Comparison of ENCODE assay signal across 1 fruit fly cellular context in the genomic region with DNA sequence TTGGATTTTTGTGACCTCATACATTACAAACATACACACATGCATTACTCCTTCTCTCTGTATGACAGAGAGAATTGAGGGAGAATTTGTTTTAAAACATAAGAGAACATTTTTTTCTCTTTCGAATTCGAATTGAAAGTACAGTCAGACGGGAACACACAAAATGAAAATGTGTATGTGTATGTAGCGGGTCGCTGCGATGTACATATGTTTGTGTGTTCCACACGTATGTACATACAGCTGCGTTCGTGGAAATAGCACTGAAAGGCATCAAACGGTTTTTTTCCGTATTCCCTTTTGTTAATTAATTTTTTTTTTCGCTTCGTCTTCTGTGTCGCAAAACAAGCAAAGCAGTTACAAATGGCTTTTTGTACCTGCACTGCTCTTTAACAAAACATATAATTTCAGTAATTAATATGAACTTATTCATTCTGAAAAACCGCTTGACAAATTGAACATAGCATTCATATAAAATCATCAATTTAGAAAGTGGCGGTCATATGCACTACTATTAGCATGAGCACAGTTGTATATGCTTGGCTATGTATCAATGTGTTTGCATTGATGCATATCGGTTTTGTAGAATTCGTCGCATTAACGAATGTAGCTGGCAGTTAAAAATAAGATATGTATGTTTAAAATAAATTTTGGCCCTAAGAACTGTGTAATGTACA.
TF ChIP-seq lines count a peak whose summit lies in the region.

No protein-coding gene starts in this region.

TF ChIP-seq in whole organism, embryonic, 481 proteins besides CTCF, POLR2A, EP300 and RAD21 (continued from another document and continues in another):
- TF ChIP-seq CG12155 (GFP tag; optimal IDR thresholded peaks at IDR 0.05; lab: Kevin White, UChicago) (peak; percentile 92), ash1 (GFP tag; optimal IDR thresholded peaks at IDR 0.05; lab: Kevin White, UChicago) (peak; percentile 87), CG17361 (GFP tag; IDR thresholded peaks at IDR 0.05; lab: Robert Waterston, UW) (peak; percentile 98), Ets65A (GFP tag; lab: Kevin White, UChicago) (peak; percentile 99), CG1024 (GFP tag; IDR thresholded peaks at IDR 0.05; lab: Robert Waterston, UW) (peak; percentile 61), H2.0 (GFP tag; IDR thresholded peaks at IDR 0.05; lab: Robert Waterston, UW) (peak; percentile 79), cas (GFP tag; IDR thresholded peaks at IDR 0.05; lab: Robert Waterston, UW) (peak; percentile 32; the same call in 1 of the 2 replicates), CG6272 (GFP tag; IDR thresholded peaks at IDR 0.05; lab: Robert Waterston, UW) (peak; percentile 84), Lim3 (GFP tag; IDR thresholded peaks at IDR 0.05; lab: Robert Waterston, UW) (peak; percentile 80), insv (GFP tag; optimal IDR thresholded peaks at IDR 0.05; lab: Kevin White, UChicago) (peak; percentile 18 to 77), CG17186 (GFP tag; optimal IDR thresholded peaks at IDR 0.05; lab: Kevin White, UChicago) (peak; percentile 82), PHDP (tag; optimal IDR thresholded peaks at IDR 0.05; lab: Kevin White, UChicago) (peak; percentile 96), sens-2 (GFP tag; IDR thresholded peaks at IDR 0.05; lab: Robert Waterston, UW) (peak; percentile 82), zfh1 (GFP tag; IDR thresholded peaks at IDR 0.05; lab: Robert Waterston, UW) (peak; percentile 92), CG12219 (GFP tag; optimal IDR thresholded peaks at IDR 0.05; lab: Kevin White, UChicago) (peak; percentile 96), corto (GFP tag; optimal IDR thresholded peaks at IDR 0.05; lab: Kevin White, UChicago) (peak; percentile 53), Hsf (GFP tag; optimal IDR thresholded peaks at IDR 0.05; lab: Kevin White, UChicago) (peak; percentile 96), ro (GFP tag; IDR thresholded peaks at IDR 0.05; lab: Robert Waterston, UW) (peak; percentile 82), phol (tag; optimal IDR thresholded peaks at IDR 0.05; lab: Kevin White, UChicago) (peak; percentile 97), Hand (GFP tag; optimal IDR thresholded peaks at IDR 0.05; lab: Kevin White, UChicago) (peak; percentile 96), zf30C (GFP tag; optimal IDR thresholded peaks at IDR 0.05; lab: Kevin White, UChicago) (peak; percentile 18), ERR (GFP tag; optimal IDR thresholded peaks at IDR 0.05; lab: Kevin White, UChicago) (peak; percentile 89), BEAF-32 (GFP tag; optimal IDR thresholded peaks at IDR 0.05; lab: Kevin White, UChicago) (peak; percentile 25), CG31224 (GFP tag; IDR thresholded peaks at IDR 0.05; lab: Robert Waterston, UW) (peak; percentile 88), Atf-2 (GFP tag; optimal IDR thresholded peaks at IDR 0.05; lab: Kevin White, UChicago) (peak; percentile 94), Ptx1 (GFP tag; IDR thresholded peaks at IDR 0.05; lab: Robert Waterston, UW) (peak; percentile 93), grn (GFP tag; optimal IDR thresholded peaks at IDR 0.05; lab: Kevin White, UChicago) (peak; percentile 91), so (GFP tag; IDR thresholded peaks at IDR 0.05; lab: Robert Waterston, UW) (peak; percentile 94), CG12942 (GFP tag; optimal IDR thresholded peaks at IDR 0.05; lab: Kevin White, UChicago) (peak; percentile 89), hkb (optimal IDR thresholded peaks at IDR 0.05; lab: Kevin White, UChicago) (no peak), hkb (GFP tag; IDR thresholded peaks at IDR 0.05; lab: Robert Waterston, UW) (peak; percentile 94), tin (GFP tag; optimal IDR thresholded peaks at IDR 0.05; lab: Kevin White, UChicago) (peak; percentile 93), CG10209 (GFP tag; optimal IDR thresholded peaks at IDR 0.05; lab: Kevin White, UChicago) (peak; percentile 97), CG11398 (GFP tag; optimal IDR thresholded peaks at IDR 0.05; lab: Kevin White, UChicago) (peak; percentile 94), CG9876 (GFP tag; optimal IDR thresholded peaks at IDR 0.05; lab: Kevin White, UChicago) (peak; percentile 91), fd102C (GFP tag; optimal IDR thresholded peaks at IDR 0.05; lab: Kevin White, UChicago) (peak; percentile 65), cwo (GFP tag; optimal IDR thresholded peaks at IDR 0.05; lab: Kevin White, UChicago) (peak; percentile 94), dpn (GFP tag; optimal IDR thresholded peaks at IDR 0.05; lab: Kevin White, UChicago) (peak; percentile 95 to 96), knrl (GFP tag; IDR thresholded peaks at IDR 0.05; lab: Robert Waterston, UW; ENCODE audit: partially characterized antibody) (no peak), esg (GFP tag; conservative IDR thresholded peaks at IDR 0.05; lab: Robert Waterston, UW) (peak; percentile 90), CG14667 (GFP tag; IDR thresholded peaks at IDR 0.05; lab: Robert Waterston, UW) (peak; percentile 85), sqz (GFP tag; optimal IDR thresholded peaks at IDR 0.05; lab: Kevin White, UChicago) (peak; percentile 95), CG11723 (GFP tag; optimal IDR thresholded peaks at IDR 0.05; lab: Kevin White, UChicago) (peak; percentile 94), Kr (GFP tag; optimal IDR thresholded peaks at IDR 0.05; lab: Kevin White, UChicago) (peak; percentile 62), vvl (GFP tag; IDR thresholded peaks at IDR 0.05; lab: Robert Waterston, UW) (peak; percentile 93), abd-A (tag; optimal IDR thresholded peaks at IDR 0.05; lab: Kevin White, UChicago) (peak; percentile 93), CG11093 (GFP tag; IDR thresholded peaks at IDR 0.05; lab: Robert Waterston, UW) (peak; percentile 93), exex (tag; optimal IDR thresholded peaks at IDR 0.05; lab: Kevin White, UChicago) (peak; percentile 89), zen2 (GFP tag; IDR thresholded peaks at IDR 0.05; lab: Robert Waterston, UW; ENCODE audit: partially characterized antibody) (no peak), CG31365 (tag; optimal IDR thresholded peaks at IDR 0.05; lab: Kevin White, UChicago) (peak; percentile 84), hbn (GFP tag; IDR thresholded peaks at IDR 0.05; lab: Robert Waterston, UW; ENCODE audit: partially characterized antibody) (no peak), Sox100B (GFP tag; optimal IDR thresholded peaks at IDR 0.05; lab: Kevin White, UChicago) (peak; percentile 98), CG16779 (GFP tag; IDR thresholded peaks at IDR 0.05; lab: Robert Waterston, UW) (0 out of 2 replicates have a peak, but pooled peaks have one; percentile 45), tio (GFP tag; optimal IDR thresholded peaks at IDR 0.05; lab: Kevin White, UChicago) (peak; percentile 95), cad (GFP tag; optimal IDR thresholded peaks at IDR 0.05; lab: Kevin White, UChicago) (no peak), croc (GFP tag; conservative IDR thresholded peaks at IDR 0.05; lab: Robert Waterston, UW) (peak; percentile 92), CG10654 (GFP tag; optimal IDR thresholded peaks at IDR 0.05; lab: Kevin White, UChicago) (peak; percentile 94), bsh (GFP tag; optimal IDR thresholded peaks at IDR 0.05; lab: Kevin White, UChicago) (peak; percentile 92 to 97), Asciz (GFP tag; optimal IDR thresholded peaks at IDR 0.05; lab: Kevin White, UChicago) (peak; percentile 94), otp (GFP tag; IDR thresholded peaks at IDR 0.05; lab: Robert Waterston, UW) (peak; percentile 89; the same call in 2 of the 3 replicates), HLH3B (GFP tag; IDR thresholded peaks at IDR 0.05; lab: Robert Waterston, UW) (peak; percentile 88), vfl (GFP tag; optimal IDR thresholded peaks at IDR 0.05; lab: Kevin White, UChicago) (peak; percentile 93), Stat92E (GFP tag; optimal IDR thresholded peaks at IDR 0.05; lab: Kevin White, UChicago) (peak in 1 of 3 experiments; percentile 90), fd3F (GFP tag; optimal IDR thresholded peaks at IDR 0.05; lab: Kevin White, UChicago) (peak; percentile 94), HHEX (GFP tag; optimal IDR thresholded peaks at IDR 0.05; lab: Kevin White, UChicago) (peak; percentile 96), Sry-β (GFP tag; optimal IDR thresholded peaks at IDR 0.05; lab: Kevin White, UChicago) (peak; percentile 69), tup (GFP tag; optimal IDR thresholded peaks at IDR 0.05; lab: Kevin White, UChicago) (peak; percentile 84), bcd (GFP tag; optimal IDR thresholded peaks at IDR 0.05; lab: Kevin White, UChicago) (peak; percentile 96), Gsc (GFP tag; IDR thresholded peaks at IDR 0.05; lab: Robert Waterston, UW) (no peak), bowl (GFP tag; IDR thresholded peaks at IDR 0.05; lab: Robert Waterston, UW) (peak; percentile 83), CG32772 (GFP tag; IDR thresholded peaks at IDR 0.05; lab: Robert Waterston, UW) (peak; percentile 91), CG10959 (GFP tag; IDR thresholded peaks at IDR 0.05; lab: Robert Waterston, UW) (peak; percentile 81), Doc2 (GFP tag; IDR thresholded peaks at IDR 0.05; lab: Robert Waterston, UW) (no peak), chm (GFP tag; IDR thresholded peaks at IDR 0.05; lab: Robert Waterston, UW) (peak; percentile 91), lbe (GFP tag; optimal IDR thresholded peaks at IDR 0.05; lab: Kevin White, UChicago) (peak; percentile 89), CG17328 (GFP tag; IDR thresholded peaks at IDR 0.05; lab: Robert Waterston, UW) (peak; percentile 88), pros (GFP tag; optimal IDR thresholded peaks at IDR 0.05; lab: Kevin White, UChicago) (peak; percentile 85), CG11504 (tag; optimal IDR thresholded peaks at IDR 0.05; lab: Kevin White, UChicago) (peak; percentile 97), CG3407 (GFP tag; optimal IDR thresholded peaks at IDR 0.05; lab: Kevin White, UChicago) (peak; percentile 93), Hmr (GFP tag; optimal IDR thresholded peaks at IDR 0.05; lab: Kevin White, UChicago) (peak; percentile 98), jing (GFP tag; optimal IDR thresholded peaks at IDR 0.05; lab: Kevin White, UChicago) (peak; percentile 91), E2f2 (GFP tag; IDR thresholded peaks at IDR 0.05; lab: Robert Waterston, UW) (peak; percentile 77), sr (GFP tag; IDR thresholded peaks at IDR 0.05; lab: Robert Waterston, UW) (no peak; the same call in 2 of the 3 replicates), Meics (GFP tag; optimal IDR thresholded peaks at IDR 0.05; lab: Kevin White, UChicago) (peak; percentile 97), maf-S (GFP tag; optimal IDR thresholded peaks at IDR 0.05; lab: Kevin White, UChicago) (peak; percentile 92), CG12104 (GFP tag; optimal IDR thresholded peaks at IDR 0.05; lab: Kevin White, UChicago) (peak; percentile 94), CG7357 (GFP tag; IDR thresholded peaks at IDR 0.05; lab: Robert Waterston, UW) (peak; percentile 85), gcm2 (GFP tag; optimal IDR thresholded peaks at IDR 0.05; lab: Kevin White, UChicago) (peak; percentile 86), NfI (GFP tag; optimal IDR thresholded peaks at IDR 0.05; lab: Kevin White, UChicago) (peak; percentile 96), Lpt (GFP tag; optimal IDR thresholded peaks at IDR 0.05; lab: Kevin White, UChicago) (no peak), CG12299 (tag; optimal IDR thresholded peaks at IDR 0.05; lab: Kevin White, UChicago) (peak; percentile 96), cato (GFP tag; optimal IDR thresholded peaks at IDR 0.05; lab: Kevin White, UChicago; ENCODE audit: borderline replicate concordance) (peak; percentile 87), eyg (GFP tag; optimal IDR thresholded peaks at IDR 0.05; lab: Kevin White, UChicago) (peak; percentile 91), her (GFP tag; optimal IDR thresholded peaks at IDR 0.05; lab: Kevin White, UChicago) (peak; percentile 91), CG5180 (GFP tag; optimal IDR thresholded peaks at IDR 0.05; lab: Kevin White, UChicago) (peak; percentile 91), CG7556 (GFP tag; optimal IDR thresholded peaks at IDR 0.05; lab: Kevin White, UChicago) (peak; percentile 99), danr (GFP tag; IDR thresholded peaks at IDR 0.05; lab: Robert Waterston, UW) (peak; percentile 90), CG10431 (GFP tag; optimal IDR thresholded peaks at IDR 0.05; lab: Kevin White, UChicago) (peak; percentile 94), sisA (GFP tag; IDR thresholded peaks at IDR 0.05; lab: Robert Waterston, UW) (peak; percentile 91), TFAM (GFP tag; optimal IDR thresholded peaks at IDR 0.05; lab: Kevin White, UChicago) (peak; percentile 75), dysf (GFP tag; IDR thresholded peaks at IDR 0.05; lab: Robert Waterston, UW) (peak; percentile 96), Gug (GFP tag; IDR thresholded peaks at IDR 0.05; lab: Robert Waterston, UW) (peak; percentile 85), CG2678 (tag; optimal IDR thresholded peaks at IDR 0.05; lab: Kevin White, UChicago) (peak; percentile 99), Chrac-16 (GFP tag; optimal IDR thresholded peaks at IDR 0.05; lab: Kevin White, UChicago) (peak; percentile 91), sc (optimal IDR thresholded peaks at IDR 0.05; lab: Kevin White, UChicago) (no peak), sc (GFP tag; optimal IDR thresholded peaks at IDR 0.05; lab: Kevin White, UChicago) (peak; percentile 92), CG13424 (tag; optimal IDR thresholded peaks at IDR 0.05; lab: Kevin White, UChicago) (peak; percentile 98), gro (GFP tag; optimal IDR thresholded peaks at IDR 0.05; lab: Kevin White, UChicago) (peak; percentile 97), NFAT (GFP tag; IDR thresholded peaks at IDR 0.05; lab: Robert Waterston, UW) (peak; percentile 78), B-H1 (GFP tag; IDR thresholded peaks at IDR 0.05; lab: Robert Waterston, UW) (peak; percentile 86), ranshi (GFP tag; IDR thresholded peaks at IDR 0.05; lab: Robert Waterston, UW) (peak; percentile 86), gem (tag; optimal IDR thresholded peaks at IDR 0.05; lab: Kevin White, UChicago) (peak; percentile 98), CG34376 (GFP tag; optimal IDR thresholded peaks at IDR 0.05; lab: Kevin White, UChicago) (peak; percentile 98), dan (GFP tag; IDR thresholded peaks at IDR 0.05; lab: Robert Waterston, UW) (no peak), slp2 (GFP tag; optimal IDR thresholded peaks at IDR 0.05; lab: Kevin White, UChicago) (peak; percentile 95), da (GFP tag; optimal IDR thresholded peaks at IDR 0.05; lab: Kevin White, UChicago) (peak; percentile 91), Dek (tag; optimal IDR thresholded peaks at IDR 0.05; lab: Kevin White, UChicago) (peak; percentile 96), MBD-R2 (GFP tag; IDR thresholded peaks at IDR 0.05; lab: Robert Waterston, UW) (peak; percentile 74; the same call in 1 of the 2 replicates), Bdp1 (GFP tag; optimal IDR thresholded peaks at IDR 0.05; lab: Kevin White, UChicago) (peak; percentile 87), sima (GFP tag; optimal IDR thresholded peaks at IDR 0.05; lab: Kevin White, UChicago) (peak; percentile 93), Hr51 (GFP tag; optimal IDR thresholded peaks at IDR 0.05; lab: Kevin White, UChicago) (peak; percentile 95 to 97), sens (GFP tag; lab: Kevin White, UChicago) (peak; percentile 99), CG14441 (GFP tag; IDR thresholded peaks at IDR 0.05; lab: Robert Waterston, UW) (peak; percentile 92)
